Worm (Caenorhabditis elegans) whole organism, L1 larva: Measurements from ENCODE around the gene F07G11.1.

Source experiments
- C16A3.4 ChIP-seq: fragments of 150-350 bp; optimal IDR thresholded peaks from 2 replicates; lab custom pipeline; 2014; ENCODE audit warnings: missing biosample characterization, missing genetic modification characterization
- C34B4.2 ChIP-seq: sonication (generic microtip); optimal IDR thresholded peaks from 2 replicates; lab custom pipeline; 2017; ENCODE audit warnings: mild to moderate bottlenecking, missing genetic modification characterization, missing compliant biosample characterization
- aly-2 ChIP-seq: fragments of 150-350 bp; optimal IDR thresholded peaks from 2 replicates; lab custom pipeline; 2014; ENCODE audit warnings: missing biosample characterization, missing genetic modification characterization
- ceh-63 ChIP-seq: fragments of 200-800 bp; sonication (Bioruptor generic); optimal IDR thresholded peaks from 2 replicates; lab custom pipeline; 2018; ENCODE audit warnings: mild to moderate bottlenecking, missing genetic modification characterization, missing compliant biosample characterization
- ceh-8 ChIP-seq: fragments of 200-800 bp; sonication (Bioruptor generic); optimal IDR thresholded peaks from 2 replicates; lab custom pipeline; 2018; ENCODE audit warnings: mild to moderate bottlenecking, missing genetic modification characterization, moderate library complexity, missing compliant biosample characterization
- dsc-1 ChIP-seq: sonication (generic microtip); optimal IDR thresholded peaks from 2 replicates; lab custom pipeline; 2016; ENCODE audit warnings: mild to moderate bottlenecking, missing genetic modification characterization, missing compliant biosample characterization
- egl-13 ChIP-seq: sonication (generic microtip); optimal IDR thresholded peaks from 2 replicates; lab custom pipeline; 2016; ENCODE audit warnings: missing genotype, missing genetic modification reagents, missing genetic modification characterization, missing compliant biosample characterization
- egl-27 ChIP-seq, 2 experiments: fragments of 150-350 bp in 1 of 2; sonication (generic microtip); optimal IDR thresholded peaks; 3 replicates each; lab custom pipeline; 2017 to 2018; ENCODE audit warnings: missing biosample characterization in 2 of 2, missing genetic modification characterization in 2 of 2, missing genetic modification reagents in 2 of 2
- ets-5 ChIP-seq: fragments of 200-800 bp; sonication (Bioruptor generic); IDR thresholded peaks from 2 replicates; pipeline ENCODE4 v1.3.6; 2022; ENCODE audit warnings: missing genetic modification characterization, missing compliant biosample characterization
- fkh-10 ChIP-seq: sonication (generic microtip); optimal IDR thresholded peaks from 2 replicates; lab custom pipeline; 2017; ENCODE audit warnings: missing biosample characterization, missing genetic modification reagents, missing genetic modification characterization
- fkh-4 ChIP-seq: sonication (generic microtip); optimal IDR thresholded peaks from 2 replicates; lab custom pipeline; 2016; ENCODE audit warnings: missing compliant biosample characterization, missing genetic modification characterization, borderline replicate concordance
- fkh-8 ChIP-seq: sonication (generic microtip); optimal IDR thresholded peaks from 2 replicates; lab custom pipeline; 2016; ENCODE audit warnings: mild to moderate bottlenecking, missing genetic modification characterization, missing compliant biosample characterization
- hlh-4 ChIP-seq: sonication (generic microtip); optimal IDR thresholded peaks from 2 replicates; lab custom pipeline; 2016; ENCODE audit warnings: mild to moderate bottlenecking, missing genetic modification characterization, missing compliant biosample characterization
- hpl-2 ChIP-seq: fragments of 150-350 bp; optimal IDR thresholded peaks from 2 replicates; lab custom pipeline; 2014; ENCODE audit warnings: missing biosample characterization, missing genetic modification reagents, missing genetic modification characterization
- irx-1 ChIP-seq: sonication (generic microtip); optimal IDR thresholded peaks from 2 replicates; lab custom pipeline; 2016; ENCODE audit warnings: missing genetic modification characterization, missing compliant biosample characterization
- isw-1 ChIP-seq: fragments of 200-800 bp; sonication (Bioruptor generic); IDR thresholded peaks from 2 replicates; pipeline ENCODE4 v1.3.6; 2022; ENCODE audit warnings: missing genetic modification characterization, missing compliant biosample characterization
- lin-13 ChIP-seq: fragments of 150-350 bp; optimal IDR thresholded peaks from 2 replicates; lab custom pipeline; 2014; ENCODE audit warnings: missing biosample characterization, missing genetic modification reagents, missing genetic modification characterization
- lin-14 ChIP-seq: fragments of 200-800 bp; sonication (Bioruptor generic); optimal IDR thresholded peaks from 2 replicates; lab custom pipeline; 2018; ENCODE audit warnings: mild to moderate bottlenecking, missing genetic modification characterization, moderate library complexity, missing compliant biosample characterization
- lin-15B ChIP-seq: fragments of 150-350 bp; sonication (generic microtip); optimal IDR thresholded peaks from 3 replicates; lab custom pipeline; 2014; ENCODE audit warnings: missing biosample characterization, missing genetic modification characterization
- lin-35 ChIP-seq, 2 experiments: fragments of 150-350 bp; optimal IDR thresholded peaks; 2 replicates each; lab custom pipeline; 2014; ENCODE audit warnings: missing biosample characterization in 2 of 2, missing genetic modification characterization in 2 of 2, missing genetic modification reagents in 2 of 2
- lir-3 ChIP-seq: sonication (generic microtip); optimal IDR thresholded peaks from 2 replicates; lab custom pipeline; 2016; ENCODE audit warnings: mild to moderate bottlenecking, missing genetic modification characterization, moderate library complexity, missing compliant biosample characterization; ENCODE audit not compliant: poor library complexity
- lsy-2 ChIP-seq, 2 experiments: fragments of 150-350 bp; optimal IDR thresholded peaks; 2 replicates each; lab custom pipeline; 2014; ENCODE audit warnings: missing biosample characterization in 2 of 2, missing genetic modification characterization in 2 of 2
- mab-9 ChIP-seq: fragments of 200-800 bp; sonication (Bioruptor generic); IDR thresholded peaks from 2 replicates; pipeline ENCODE4 v1.3.6; 2022; ENCODE audit warnings: missing genetic modification reagents, missing genetic modification characterization, missing compliant biosample characterization
- mdl-1 ChIP-seq, 2 experiments: fragments of 150-350 bp; optimal IDR thresholded peaks; 2 replicates each; lab custom pipeline; 2014 to 2017; ENCODE audit warnings: missing biosample characterization in 2 of 2, missing genetic modification characterization in 2 of 2, inconsistent platforms in 1 of 2
- mef-2 ChIP-seq: fragments of 150-350 bp; optimal IDR thresholded peaks from 2 replicates; lab custom pipeline; 2014; ENCODE audit warnings: missing biosample characterization, missing genetic modification characterization
- nhr-11 ChIP-seq: fragments of 150-350 bp; optimal IDR thresholded peaks from 2 replicates; lab custom pipeline; 2014; ENCODE audit warnings: missing biosample characterization, missing genetic modification characterization
- nhr-12 ChIP-seq: sonication (generic microtip); optimal IDR thresholded peaks from 2 replicates; lab custom pipeline; 2017; ENCODE audit warnings: missing biosample characterization, missing genetic modification characterization
- nhr-19 ChIP-seq: fragments of 200-800 bp; sonication (Bioruptor generic); conservative IDR thresholded peaks from 2 replicates; pipeline ENCODE4 v1.3.6; 2022; ENCODE audit warnings: missing genetic modification characterization, missing compliant biosample characterization
- nhr-28 ChIP-seq: fragments of 150-350 bp; optimal IDR thresholded peaks from 2 replicates; lab custom pipeline; 2014; ENCODE audit warnings: missing biosample characterization, missing genetic modification characterization
- nhr-77 ChIP-seq: fragments of 150-350 bp; optimal IDR thresholded peaks from 2 replicates; lab custom pipeline; 2014; ENCODE audit warnings: missing biosample characterization, missing genetic modification characterization
- nhr-84 ChIP-seq: sonication (generic microtip); optimal IDR thresholded peaks from 2 replicates; lab custom pipeline; 2017; ENCODE audit warnings: missing biosample characterization, missing genetic modification characterization
- nhr-90 ChIP-seq: sonication (generic microtip); optimal IDR thresholded peaks from 2 replicates; lab custom pipeline; 2016; ENCODE audit warnings: mild to moderate bottlenecking, missing genetic modification characterization, missing compliant biosample characterization; ENCODE audit not compliant: poor library complexity
- pqm-1 ChIP-seq: sonication (generic microtip); optimal IDR thresholded peaks from 3 replicates; lab custom pipeline; 2017; ENCODE audit warnings: missing biosample characterization, missing genetic modification characterization
- rnt-1 ChIP-seq: sonication (generic microtip); optimal IDR thresholded peaks from 2 replicates; lab custom pipeline; 2016; ENCODE audit warnings: mild to moderate bottlenecking, missing genetic modification characterization, moderate library complexity, missing compliant biosample characterization
- skn-1 ChIP-seq: fragments of 150-350 bp; optimal IDR thresholded peaks from 2 replicates; lab custom pipeline; 2014; ENCODE audit warnings: missing biosample characterization, missing genetic modification characterization
- snpc-4 ChIP-seq: fragments of 150-350 bp; optimal IDR thresholded peaks from 2 replicates; lab custom pipeline; 2014; ENCODE audit warnings: missing biosample characterization, missing genetic modification characterization
- sox-4 ChIP-seq: sonication (generic microtip); optimal IDR thresholded peaks from 2 replicates; lab custom pipeline; 2016; ENCODE audit warnings: missing genetic modification characterization, missing compliant biosample characterization
- sup-37 ChIP-seq: fragments of 200-800 bp; sonication (Bioruptor generic); optimal IDR thresholded peaks from 2 replicates; lab custom pipeline; 2018; ENCODE audit warnings: mild to moderate bottlenecking, missing genetic modification characterization, missing compliant biosample characterization
- tlp-1 ChIP-seq: fragments of 150-350 bp; optimal IDR thresholded peaks from 2 replicates; lab custom pipeline; 2014; ENCODE audit warnings: missing biosample characterization, missing genetic modification characterization
- unc-86 ChIP-seq: sonication (generic microtip); optimal IDR thresholded peaks from 2 replicates; lab custom pipeline; 2016; ENCODE audit warnings: missing genetic modification characterization, missing compliant biosample characterization
- vab-15 ChIP-seq: sonication (generic microtip); optimal IDR thresholded peaks from 2 replicates; lab custom pipeline; 2017; ENCODE audit warnings: missing genotype, mild to moderate bottlenecking, missing genetic modification characterization, missing compliant biosample characterization
- xbp-1 ChIP-seq: sonication (generic microtip); optimal IDR thresholded peaks from 2 replicates; lab custom pipeline; 2016; ENCODE audit warnings: missing genetic modification characterization, missing compliant biosample characterization
- zip-4 ChIP-seq: fragments of 200-800 bp; sonication (Bioruptor generic); optimal IDR thresholded peaks from 2 replicates; lab custom pipeline; 2018; ENCODE audit warnings: mild to moderate bottlenecking, missing genetic modification characterization, moderate library complexity, missing compliant biosample characterization
- ztf-11 ChIP-seq, 2 experiments: sonication (generic microtip); optimal IDR thresholded peaks; 2 replicates each; lab custom pipeline; 2016 to 2017; ENCODE audit warnings: missing genetic modification characterization in 2 of 2, missing biosample characterization in 1 of 2, missing compliant biosample characterization in 1 of 2
- ztf-4 ChIP-seq: fragments of 150-350 bp; optimal IDR thresholded peaks from 2 replicates; lab custom pipeline; 2014; ENCODE audit warnings: missing biosample characterization, missing genetic modification characterization

F07G11.1 gene

ce11 chrV:7325285-7325684 is 18.1 kb downstream of the F07G11.1 start, which contains the start of gene srx-92:
Gene srx-92, minus strand, starts transcription at chrV:7325385.
- TF ChIP-seq mef-2 (no peak), ets-5 (GFP tag; lab: Robert Waterston, UW) (no peak), lin-35 (GFP tag; optimal IDR thresholded peaks at IDR 0.05; lab: Kevin White, UChicago) (no peak), nhr-12 (tag; lab: Kevin White, UChicago) (no peak), sox-4 (tag; lab: Kevin White, UChicago) (no peak), egl-13 (tag; lab: Kevin White, UChicago) (no peak), snpc-4 (tag; lab: Kevin White, UChicago) (no peak), lin-14 (GFP tag; lab: Kevin White, UChicago) (no peak), fkh-4 (tag; lab: Kevin White, UChicago) (no peak), lsy-2 (tag; optimal IDR thresholded peaks at IDR 0.05; lab: Kevin White, UChicago) (no peak), aly-2 (tag; lab: Kevin White, UChicago) (no peak), xbp-1 (tag; lab: Kevin White, UChicago) (no peak), vab-15 (tag; lab: Kevin White, UChicago) (no peak), C34B4.2 (tag; lab: Kevin White, UChicago) (no peak), nhr-19 (GFP tag; lab: Robert Waterston, UW) (no peak), skn-1 (tag; lab: Kevin White, UChicago) (no peak), mab-9 (no peak), hpl-2 (GFP tag; lab: Kevin White, UChicago) (no peak)

- no peak for TF ChIP-seq nhr-11
- TF ChIP-seq fkh-10 (GFP tag; lab: Kevin White, UChicago): no peak
- TF ChIP-seq ztf-4 (tag; lab: Kevin White, UChicago): no peak
- TF ChIP-seq nhr-90 (tag; lab: Kevin White, UChicago): no peak
- TF ChIP-seq aly-2 (tag; lab: Kevin White, UChicago): no peak
- TF ChIP-seq hlh-4 (tag; lab: Kevin White, UChicago): no peak
- TF ChIP-seq fkh-8 (tag; lab: Kevin White, UChicago): no peak
- TF ChIP-seq skn-1 (tag; lab: Kevin White, UChicago): no peak
- no peak for TF ChIP-seq lin-13 (GFP tag; lab: Kevin White, UChicago)
- no peak for TF ChIP-seq nhr-77 (tag; lab: Kevin White, UChicago)
These were observed 19.7 kb downstream of the F07G11.1 start, which contains the start of gene F10G2.4 for ce11 chrV:7326928-7327327. Gene F10G2.4, plus strand, starts transcription at chrV:7327228.

- no peak for TF ChIP-seq zip-4
- no peak for TF ChIP-seq nhr-19 (GFP tag; lab: Robert Waterston, UW)
- no peak for TF ChIP-seq pqm-1 (tag; lab: Kevin White, UChicago)
- no peak for TF ChIP-seq ztf-4 (tag; lab: Kevin White, UChicago)
- no peak for TF ChIP-seq ztf-11 (tag; optimal IDR thresholded peaks at IDR 0.05; lab: Kevin White, UChicago)
These were observed 20.9 kb downstream of the F07G11.1 start, which contains the start of gene clec-7 for ce11 chrV:7328092-7328491. Gene clec-7, plus strand, starts transcription at chrV:7328392.

- TF ChIP-seq nhr-84 (tag; lab: Kevin White, UChicago): no peak
- TF ChIP-seq ceh-8 (GFP tag; lab: Kevin White, UChicago): no peak
- no peak for TF ChIP-seq mdl-1 (tag; optimal IDR thresholded peaks at IDR 0.05; lab: Kevin White, UChicago)
- no peak for TF ChIP-seq ceh-63
These were observed 23.7 kb downstream of the F07G11.1 start, which contains the start of gene F10G2.2 for ce11 chrV:7330868-7331267. Gene F10G2.2, plus strand, starts transcription at chrV:7331168.

ce11 chrV:7332253-7332652 is 25.1 kb downstream of the F07G11.1 start, which contains the start of gene F10G2.1:
Gene F10G2.1, plus strand, starts transcription at chrV:7332553.
- no peak for TF ChIP-seq irx-1 (tag; lab: Kevin White, UChicago)
- TF ChIP-seq C16A3.4 (tag; lab: Kevin White, UChicago): no peak
- no peak for TF ChIP-seq nhr-28 (tag; lab: Kevin White, UChicago)
- no peak for TF ChIP-seq tlp-1
- no peak for TF ChIP-seq zip-4
- TF ChIP-seq ets-5 (GFP tag; lab: Robert Waterston, UW): no peak
- TF ChIP-seq nhr-77 (tag; lab: Kevin White, UChicago): no peak
- TF ChIP-seq ztf-4 (tag; lab: Kevin White, UChicago): no peak
- TF ChIP-seq isw-1 (GFP tag; lab: Robert Waterston, UW): no peak
- no peak for TF ChIP-seq sup-37
- TF ChIP-seq dsc-1: no peak
- TF ChIP-seq lin-15B (tag; lab: Kevin White, UChicago): no peak
- no peak for TF ChIP-seq egl-27 (tag; optimal IDR thresholded peaks at IDR 0.05; lab: Kevin White, UChicago)
- TF ChIP-seq unc-86 (tag; lab: Kevin White, UChicago): no peak
- no peak for TF ChIP-seq nhr-11
- TF ChIP-seq rnt-1 (tag; lab: Kevin White, UChicago): no peak
- no peak for TF ChIP-seq fkh-8 (tag; lab: Kevin White, UChicago)
- no peak for TF ChIP-seq lir-3
- no peak for TF ChIP-seq lin-14 (GFP tag; lab: Kevin White, UChicago)
